Fruit fly (Drosophila melanogaster): ENCODE measurements around the gene mri.

The mri gene

DNA sequence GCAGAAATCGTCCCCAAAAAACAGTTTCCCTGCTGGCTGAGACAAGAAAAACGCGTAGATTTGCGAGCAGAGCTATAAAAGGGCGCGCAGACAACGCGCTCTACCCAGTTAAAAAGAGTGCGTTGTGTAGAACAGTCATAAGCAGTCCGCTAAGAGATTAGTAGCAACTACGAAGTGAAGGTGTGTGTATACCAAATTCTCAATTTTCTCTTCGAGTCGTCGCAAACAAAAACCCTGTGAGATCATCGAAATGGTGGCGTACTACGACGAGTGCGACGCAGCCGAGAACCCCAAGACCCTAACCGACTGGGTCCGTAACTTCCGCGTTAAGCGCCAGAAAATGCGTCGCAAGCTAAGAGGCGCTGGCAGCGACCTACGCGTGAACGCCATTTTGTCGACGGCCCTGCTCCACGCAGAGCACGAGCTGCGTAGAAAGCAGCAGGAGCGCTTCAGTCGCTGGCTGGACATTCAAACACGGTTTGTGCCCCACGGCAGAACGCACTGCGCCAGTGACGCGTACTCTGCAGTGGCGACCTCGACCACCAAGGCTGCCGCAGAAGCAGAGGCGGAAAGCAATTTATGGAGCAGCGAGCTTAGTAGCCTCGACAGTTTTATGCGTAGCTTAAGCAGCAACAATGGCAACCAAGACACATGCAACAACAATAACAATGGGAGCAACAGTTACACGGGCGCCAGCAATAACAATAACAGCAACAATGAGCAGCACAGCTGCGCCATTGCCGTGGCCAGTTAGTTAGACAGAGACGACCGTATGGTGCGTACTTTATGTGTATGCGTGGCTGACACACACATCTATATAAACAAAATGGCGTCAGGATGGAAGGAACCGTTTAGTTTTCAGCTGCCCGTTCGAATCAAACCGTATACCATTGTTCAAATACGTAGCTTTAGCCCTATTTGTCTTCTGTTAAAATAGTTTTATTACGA is 24.3 kb downstream of the mri start (continued):
- TF ChIP-seq Fer2 (tag; optimal IDR thresholded peaks at IDR 0.05) (no peak), Atf6 (GFP tag; IDR thresholded peaks at IDR 0.05) (no peak), abd-A (tag; optimal IDR thresholded peaks at IDR 0.05) (peak; percentile 82), tap (tag; optimal IDR thresholded peaks at IDR 0.05) (no peak), salm (tag; optimal IDR thresholded peaks at IDR 0.05) (peak; percentile 3), slbo (GFP tag; IDR thresholded peaks at IDR 0.05) (peak; percentile 23; the same call in 1 of the 2 replicates), C15 (GFP tag; IDR thresholded peaks at IDR 0.05) (peak; percentile 9; the same call in 1 of the 3 replicates), btn (GFP tag; optimal IDR thresholded peaks at IDR 0.05) (no peak), prd (optimal IDR thresholded peaks at IDR 0.05) (no peak), prd (GFP tag; IDR thresholded peaks at IDR 0.05) (no peak), exex (tag; optimal IDR thresholded peaks at IDR 0.05) (no peak), twi (tag; optimal IDR thresholded peaks at IDR 0.05) (peak; percentile 1), Oli (tag; optimal IDR thresholded peaks at IDR 0.05) (no peak), CG7372 (GFP tag; IDR thresholded peaks at IDR 0.05) (no peak), Neu2 (GFP tag; optimal IDR thresholded peaks at IDR 0.05; ENCODE audit: borderline replicate concordance) (no peak), CG6791 (GFP tag; IDR thresholded peaks at IDR 0.05; ENCODE audit: partially characterized antibody) (peak; percentile 54; the same call in 2 of the 3 replicates), CG3726 (GFP tag; IDR thresholded peaks at IDR 0.05) (0 out of 3 replicates have a peak, but pooled peaks have one; percentile 11), CG17359 (tag; optimal IDR thresholded peaks at IDR 0.05) (peak; percentile 10), CG16863 (GFP tag; optimal IDR thresholded peaks at IDR 0.05) (no peak), PHDP (tag; optimal IDR thresholded peaks at IDR 0.05) (no peak), CG6813 (GFP tag; optimal IDR thresholded peaks at IDR 0.05) (peak; percentile 40), CG30431 (GFP tag; optimal IDR thresholded peaks at IDR 0.05) (no peak), gem (tag; optimal IDR thresholded peaks at IDR 0.05) (no peak), CG4360 (GFP tag; IDR thresholded peaks at IDR 0.05) (peak; percentile 80), peb (GFP tag; IDR thresholded peaks at IDR 0.05) (no peak), CG13894 (tag; optimal IDR thresholded peaks at IDR 0.05) (peak; percentile 21), CG3995 (GFP tag; optimal IDR thresholded peaks at IDR 0.05) (no peak), Ssrp (tag; optimal IDR thresholded peaks at IDR 0.05) (peak; percentile 57), Tbp (GFP tag; optimal IDR thresholded peaks at IDR 0.05) (peak; percentile 82), CG13296 (GFP tag; optimal IDR thresholded peaks at IDR 0.05) (peak; percentile 13), CG4730 (GFP tag; IDR thresholded peaks at IDR 0.05) (no peak), CG15514 (GFP tag; optimal IDR thresholded peaks at IDR 0.05) (peak; percentile 18), ATbp (GFP tag; optimal IDR thresholded peaks at IDR 0.05) (no peak), grau (tag; optimal IDR thresholded peaks at IDR 0.05) (no peak), CG2129 (GFP tag; IDR thresholded peaks at IDR 0.05; ENCODE audit: partially characterized antibody) (no peak), wek (GFP tag; optimal IDR thresholded peaks at IDR 0.05) (no peak), Drgx (GFP tag; IDR thresholded peaks at IDR 0.05) (peak; percentile 37; the same call in 1 of the 2 replicates), CG30403 (GFP tag; optimal IDR thresholded peaks at IDR 0.05) (no peak), zen2 (GFP tag; IDR thresholded peaks at IDR 0.05; ENCODE audit: partially characterized antibody) (no peak), CG2712 (tag; optimal IDR thresholded peaks at IDR 0.05) (no peak), CG11695 (GFP tag; IDR thresholded peaks at IDR 0.05) (peak; percentile 6; the same call in 1 of the 3 replicates), mld (GFP tag; IDR thresholded peaks at IDR 0.05; ENCODE audit: partially characterized antibody) (no peak), Gsc (GFP tag; IDR thresholded peaks at IDR 0.05) (no peak), ERR (GFP tag; optimal IDR thresholded peaks at IDR 0.05) (peak; percentile 40), dati (GFP tag; IDR thresholded peaks at IDR 0.05) (no peak), cato (GFP tag; optimal IDR thresholded peaks at IDR 0.05; ENCODE audit: borderline replicate concordance) (no peak), ac (GFP tag; optimal IDR thresholded peaks at IDR 0.05) (peak; percentile 17), z (GFP tag; IDR thresholded peaks at IDR 0.05) (peak; percentile 36; the same call in 1 of the 3 replicates)

Data from whole organism, embryonic.